Fruit fly (Drosophila melanogaster): ENCODE data around the gene CG34427.

The CG34427 gene

DNA sequence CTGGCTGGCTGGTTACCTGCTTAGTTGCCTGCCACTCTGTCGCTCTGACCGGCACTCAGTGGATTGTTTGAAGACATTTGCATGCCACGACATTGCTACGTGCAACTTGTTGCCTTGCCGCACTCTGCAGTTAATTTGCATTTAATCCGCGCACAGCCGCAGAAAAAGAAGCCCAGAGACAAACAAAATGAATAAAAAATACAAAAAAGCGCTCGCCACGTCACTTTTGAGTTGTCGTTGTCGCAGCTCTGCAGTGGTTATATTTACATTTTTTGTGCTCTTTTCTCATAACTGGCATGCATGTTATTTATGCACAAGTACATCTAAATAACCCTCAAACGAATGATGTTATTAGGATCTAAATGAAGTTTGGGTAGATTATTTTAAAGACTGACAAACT is 21.3 kb upstream of the CG34427 start:
- no peak for TF ChIP-seq CG17801 (GFP tag; optimal IDR thresholded peaks at IDR 0.05; ENCODE audit: partially characterized antibody)

DNA sequence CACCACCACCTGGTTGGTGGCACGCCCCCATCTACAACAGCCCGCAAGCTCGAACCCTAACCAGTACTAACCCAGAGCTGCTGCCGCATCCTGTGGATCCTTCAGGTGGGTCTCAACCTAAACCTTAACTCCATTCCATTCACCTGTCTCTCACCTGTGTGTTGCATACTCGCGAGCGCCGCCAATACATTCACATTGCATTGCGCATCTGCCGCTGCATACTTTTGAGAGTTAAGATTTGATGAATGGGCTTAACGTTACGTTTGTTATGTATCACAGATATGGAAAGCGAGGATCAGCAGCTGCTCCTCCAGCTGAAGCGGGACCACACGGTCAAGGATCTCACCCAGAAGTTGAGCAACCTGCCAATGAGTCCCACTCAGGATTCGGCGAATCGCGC is 17.3 kb upstream of the CG34427 start:
- no peak for TF ChIP-seq CG17801 (GFP tag; optimal IDR thresholded peaks at IDR 0.05; ENCODE audit: partially characterized antibody)

dm6 chr3L:8787701-8788100 is 16.9 kb upstream of the CG34427 start:
- no peak for TF ChIP-seq CG17801 (GFP tag; optimal IDR thresholded peaks at IDR 0.05; ENCODE audit: partially characterized antibody)

dm6 chr3L:8788445-8788844 is 16.1 kb upstream of the CG34427 start, which contains the start of gene Acbp5:
TSS of gene Acbp5 (minus strand) at chr3L:8788545.
- TF ChIP-seq CG17801 (GFP tag; optimal IDR thresholded peaks at IDR 0.05; ENCODE audit: partially characterized antibody) = no peak

- TF ChIP-seq CG17801 (GFP tag; optimal IDR thresholded peaks at IDR 0.05; ENCODE audit: partially characterized antibody) = no peak
Measured at dm6 chr3L:8798129-8798528, 6.4 kb upstream of the CG34427 start.

DNA sequence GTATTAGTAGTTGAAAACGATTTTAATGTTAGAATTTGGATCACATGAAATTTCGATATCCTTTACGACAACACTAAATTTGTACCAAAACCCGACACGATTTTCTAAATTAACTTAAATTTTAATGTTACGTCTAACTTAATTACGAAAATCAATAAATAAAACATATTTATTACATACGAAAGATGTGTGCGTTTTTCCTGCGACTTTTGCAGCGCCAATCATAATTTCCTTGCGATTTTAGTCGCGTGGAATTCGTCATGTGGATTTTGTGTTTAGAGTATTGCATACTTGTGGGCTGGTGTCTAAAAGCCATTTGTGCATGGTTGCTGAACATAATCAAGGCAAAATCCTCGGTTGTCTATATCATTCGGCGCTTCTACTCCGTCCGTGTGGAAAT is 6.0 kb upstream of the CG34427 start:
- no peak for TF ChIP-seq CG17801 (GFP tag; optimal IDR thresholded peaks at IDR 0.05; ENCODE audit: partially characterized antibody)

dm6 chr3L:8800432-8800831 is 4.1 kb upstream of the CG34427 start, which contains the start of gene CG13310:
TSS of gene CG13310 (minus strand) at chr3L:8800532.
- no peak for TF ChIP-seq CG17801 (GFP tag; optimal IDR thresholded peaks at IDR 0.05; ENCODE audit: partially characterized antibody)

- TF ChIP-seq CG17801 (GFP tag; optimal IDR thresholded peaks at IDR 0.05; ENCODE audit: partially characterized antibody) = no peak
Measured at dm6 chr3L:8802064-8802463, 2.5 kb upstream of the CG34427 start, which contains the start of the genes CG13311 and CG34426. TSS of gene CG13311 (minus strand) at chr3L:8802164. TSS of gene CG34426 (plus strand) at chr3L:8802463.

DNA sequence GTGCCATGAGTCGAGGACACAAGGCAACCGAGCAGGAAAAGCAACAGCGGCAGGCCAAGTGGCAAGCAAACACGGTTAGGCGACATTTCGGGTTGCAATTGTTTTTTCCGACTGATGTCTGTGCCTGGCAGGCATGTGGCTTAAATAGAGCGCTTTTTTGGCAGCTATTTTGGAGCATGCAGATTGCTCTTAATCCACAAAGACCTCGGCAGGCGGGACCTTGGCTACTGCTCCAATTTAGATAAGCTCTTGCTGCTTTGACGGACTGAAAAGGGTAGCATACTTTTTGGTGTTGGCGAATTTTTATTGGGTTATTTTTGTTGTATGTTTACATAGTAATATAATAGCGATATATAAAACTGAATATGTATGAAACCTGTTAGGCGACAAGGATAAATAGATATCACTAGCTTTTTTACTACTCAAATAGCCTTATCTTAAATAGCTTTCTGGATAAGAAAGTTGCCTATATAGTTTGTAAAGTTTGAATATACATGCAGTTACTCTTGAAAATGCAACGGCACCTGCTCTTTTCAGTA is 2.6 kb downstream of the CG34427 start, which contains the start of the genes CG13312 and CG32024:
Gene CG13312, minus strand, starts transcription at position 101 of the 539 bp plus-strand sequence.
Gene CG32024, plus strand, starts transcription at position 489 of the 539 bp plus-strand sequence.
- peak; percentile 21 for TF ChIP-seq CG17801 (GFP tag; optimal IDR thresholded peaks at IDR 0.05; ENCODE audit: partially characterized antibody)

dm6 chr3L:8808244-8808643 is 3.7 kb downstream of the CG34427 start, which contains the start of gene CG13308:
TSS of gene CG13308 (plus strand) at chr3L:8808544.
- TF ChIP-seq CG17801 (GFP tag; optimal IDR thresholded peaks at IDR 0.05; ENCODE audit: partially characterized antibody) = no peak

- TF ChIP-seq CG17801 (GFP tag; optimal IDR thresholded peaks at IDR 0.05; ENCODE audit: partially characterized antibody) = no peak
Measured at dm6 chr3L:8810095-8810494, 5.5 kb downstream of the CG34427 start, which contains the start of gene CG13309. TSS of gene CG13309 (plus strand) at chr3L:8810395.

- no peak for TF ChIP-seq CG17801 (GFP tag; optimal IDR thresholded peaks at IDR 0.05; ENCODE audit: partially characterized antibody)
Measured at dm6 chr3L:8813484-8813883, 8.9 kb downstream of the CG34427 start.

DNA sequence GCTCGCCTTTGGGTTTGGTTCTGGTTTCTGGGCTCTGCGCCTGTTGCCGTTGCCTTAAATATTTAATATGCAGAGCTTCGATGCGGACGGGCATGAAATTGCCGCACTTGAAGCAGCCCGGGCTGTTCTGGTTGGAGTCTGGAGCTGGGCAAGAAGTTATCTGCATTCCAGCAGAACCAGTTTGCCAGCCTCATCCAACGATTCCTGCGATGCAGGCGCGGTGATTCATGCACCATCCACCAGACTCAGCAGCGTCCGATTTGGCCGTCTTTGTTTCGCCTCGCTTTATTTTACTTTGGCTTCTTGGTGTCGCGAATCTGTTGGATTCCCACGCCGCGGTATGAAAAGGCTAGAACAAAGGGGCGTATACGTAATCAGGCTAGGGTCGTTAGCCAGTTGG is 14.9 kb downstream of the CG34427 start:
- no peak for TF ChIP-seq CG17801 (GFP tag; optimal IDR thresholded peaks at IDR 0.05; ENCODE audit: partially characterized antibody)

DNA sequence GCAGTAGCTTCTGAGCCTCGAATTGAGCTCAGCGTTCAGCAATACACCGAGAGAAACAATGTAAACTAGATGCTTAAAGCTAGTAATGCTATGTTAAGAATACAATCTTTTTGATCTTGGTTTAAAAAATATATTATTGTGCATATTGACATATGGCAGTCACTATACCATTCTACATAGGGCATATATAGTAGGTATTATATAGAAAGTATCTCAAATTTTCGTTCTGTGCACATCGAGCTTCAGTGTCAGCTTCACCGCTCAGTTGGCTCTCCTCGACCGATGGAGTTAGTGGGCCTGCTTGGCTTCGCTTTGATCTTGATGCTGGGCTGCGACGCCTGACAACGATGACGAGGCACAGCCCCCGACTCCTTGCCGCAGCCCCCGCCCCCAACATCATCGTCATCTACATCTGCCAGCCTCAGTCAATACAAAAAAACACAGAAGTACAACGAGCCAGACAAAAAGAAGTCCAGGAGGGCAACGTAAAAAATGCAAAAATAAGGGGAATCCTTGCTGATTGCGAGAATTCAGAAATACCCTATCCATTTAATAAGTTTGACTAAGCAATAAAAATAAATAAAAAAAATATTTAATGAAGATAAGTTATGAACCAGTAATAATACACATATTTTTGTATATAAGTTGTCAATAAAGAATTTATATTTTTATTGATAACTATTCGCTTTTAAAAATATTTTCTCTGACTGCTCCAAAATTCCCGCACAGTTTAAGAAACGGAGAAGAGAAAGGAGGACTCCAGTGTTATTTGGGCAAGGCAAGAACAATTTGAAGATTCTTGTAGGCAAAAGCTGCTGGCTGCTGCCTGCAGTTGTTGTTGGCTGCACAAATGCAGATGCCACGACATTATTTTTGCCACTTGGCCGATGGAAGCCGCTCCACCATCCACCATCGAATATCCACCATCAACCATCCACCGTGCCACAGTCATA is 17.4 kb downstream of the CG34427 start:
- no peak for TF ChIP-seq CG17801 (GFP tag; optimal IDR thresholded peaks at IDR 0.05; ENCODE audit: partially characterized antibody)

DNA sequence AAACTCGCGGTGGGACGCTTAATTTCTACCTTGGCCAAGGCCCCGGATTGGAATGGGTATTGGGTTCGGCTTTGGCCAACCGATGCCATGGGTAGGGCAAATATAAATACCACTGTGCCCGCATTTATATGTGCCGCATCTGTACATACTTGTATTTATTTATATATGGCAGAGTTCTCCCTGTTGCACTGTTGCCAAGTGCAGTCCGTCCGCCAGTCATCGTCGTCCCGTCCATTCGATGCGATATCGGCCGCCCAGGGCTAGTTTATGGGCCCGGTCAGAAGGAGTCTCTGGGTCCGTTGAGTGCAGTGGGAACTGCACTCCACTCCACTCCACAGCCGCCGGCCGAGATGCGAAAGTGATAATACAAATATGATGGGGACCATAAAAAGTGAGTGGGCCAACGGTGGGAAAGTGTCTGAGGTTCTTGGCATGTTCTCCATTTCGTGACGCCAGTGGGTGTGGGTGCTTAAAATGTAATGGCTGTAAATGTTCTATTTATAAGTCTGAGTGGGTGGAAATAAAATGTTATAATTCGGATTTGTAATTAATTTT is 18.4 kb downstream of the CG34427 start:
- TF ChIP-seq CG17801 (GFP tag; optimal IDR thresholded peaks at IDR 0.05; ENCODE audit: partially characterized antibody) = no peak

Measured in ovary, adult (tissue).